Fruit fly (Drosophila melanogaster): ENCODE results near the gene Sec16.

Gene Sec16

dm6 chrX:12582984-12583869, 12.6 kb upstream of the Sec16 start, which contains the start of gene Pits (continued):
- TF ChIP-seq Six4 (GFP tag; optimal IDR thresholded peaks at IDR 0.05) = no peak
- peak; percentile 85 for TF ChIP-seq abd-A (tag; optimal IDR thresholded peaks at IDR 0.05)
- TF ChIP-seq sd (tag; optimal IDR thresholded peaks at IDR 0.05) = peak; percentile 89
- no peak for TF ChIP-seq CG12236 (GFP tag; optimal IDR thresholded peaks at IDR 0.05)
- peak; percentile 5 for TF ChIP-seq twi (tag; optimal IDR thresholded peaks at IDR 0.05)
- TF ChIP-seq CG4854 (GFP tag; optimal IDR thresholded peaks at IDR 0.05) = no peak
- peak; percentile 17 for TF ChIP-seq CG10979 (tag; optimal IDR thresholded peaks at IDR 0.05)
- TF ChIP-seq CG42726 (GFP tag; IDR thresholded peaks at IDR 0.05; ENCODE audit: partially characterized antibody) = peak; percentile 80
- peak; percentile 65 for TF ChIP-seq her (GFP tag; optimal IDR thresholded peaks at IDR 0.05)
- TF ChIP-seq Dip3 (GFP tag; optimal IDR thresholded peaks at IDR 0.05) = no peak
- peak; percentile 97 for TF ChIP-seq CG10431 (GFP tag; optimal IDR thresholded peaks at IDR 0.05)
- TF ChIP-seq CG13123 (GFP tag; optimal IDR thresholded peaks at IDR 0.05) = no peak
- peak; percentile 39 for TF ChIP-seq CG15479 (GFP tag; optimal IDR thresholded peaks at IDR 0.05)
- TF ChIP-seq CG16813 (GFP tag; IDR thresholded peaks at IDR 0.05; ENCODE audit: partially characterized antibody) = peak; percentile 34; the same call in 1 of the 3 replicates
- TF ChIP-seq eyg (GFP tag; optimal IDR thresholded peaks at IDR 0.05) = no peak
- peak; percentile 69; the same call in 1 of the 2 replicates for TF ChIP-seq rib (GFP tag; IDR thresholded peaks at IDR 0.05)
- no peak for TF ChIP-seq CG8478 (optimal IDR thresholded peaks at IDR 0.05)
- no peak for TF ChIP-seq CG2129 (GFP tag; IDR thresholded peaks at IDR 0.05; ENCODE audit: partially characterized antibody)
- TF ChIP-seq CG1603 (tag; optimal IDR thresholded peaks at IDR 0.05) = peak; percentile 78
- TF ChIP-seq CTCF (GFP tag; optimal IDR thresholded peaks at IDR 0.05) = peak; percentile 65
- peak; percentile 92 for TF ChIP-seq pita (GFP tag; optimal IDR thresholded peaks at IDR 0.05)
- peak; percentile 45 for TF ChIP-seq CG1602 (GFP tag; optimal IDR thresholded peaks at IDR 0.05)
- peak; percentile 34 for TF ChIP-seq trem (tag; optimal IDR thresholded peaks at IDR 0.05)
- 0 out of 2 replicates have a peak, but pooled peaks have one; percentile 10 for TF ChIP-seq CG11696 (GFP tag; IDR thresholded peaks at IDR 0.05)
- TF ChIP-seq Lim3 (GFP tag; IDR thresholded peaks at IDR 0.05) = no peak
- no peak for TF ChIP-seq Dfd (GFP tag; optimal IDR thresholded peaks at IDR 0.05)
- TF ChIP-seq Sox102F (GFP tag; optimal IDR thresholded peaks at IDR 0.05) = peak; percentile 15
- TF ChIP-seq CG15073 (GFP tag; optimal IDR thresholded peaks at IDR 0.05) = no peak
- TF ChIP-seq CG8924 (tag; optimal IDR thresholded peaks at IDR 0.05) = peak; percentile 74
- peak; percentile 83 for TF ChIP-seq ash1 (GFP tag; optimal IDR thresholded peaks at IDR 0.05)
- TF ChIP-seq croc (GFP tag; conservative IDR thresholded peaks at IDR 0.05) = no peak
- peak; percentile 37 for TF ChIP-seq slou (GFP tag; optimal IDR thresholded peaks at IDR 0.05)
- peak; percentile 55; the same call in 2 of the 3 replicates for TF ChIP-seq dysf (GFP tag; IDR thresholded peaks at IDR 0.05)
- TF ChIP-seq Dbx (GFP tag; IDR thresholded peaks at IDR 0.05) = peak; percentile 38
- peak; percentile 38 for TF ChIP-seq wek (GFP tag; optimal IDR thresholded peaks at IDR 0.05)
- peak; percentile 47; the same call in 2 of the 3 replicates for TF ChIP-seq zfh1 (GFP tag; IDR thresholded peaks at IDR 0.05)
- peak; percentile 40 for TF ChIP-seq CG2712 (tag; optimal IDR thresholded peaks at IDR 0.05)
- peak; percentile 17 for TF ChIP-seq tin (GFP tag; optimal IDR thresholded peaks at IDR 0.05)
- peak; percentile 33 for TF ChIP-seq CG12744 (GFP tag; optimal IDR thresholded peaks at IDR 0.05)
- peak; percentile 89 for TF ChIP-seq CG12769 (tag; optimal IDR thresholded peaks at IDR 0.05)
- peak; percentile 84 for TF ChIP-seq CG13624 (GFP tag; optimal IDR thresholded peaks at IDR 0.05)
- peak; percentile 55 for TF ChIP-seq CG8290 (GFP tag; optimal IDR thresholded peaks at IDR 0.05)
- peak in 1 of 2 experiments; percentile 84 for TF ChIP-seq CG8290 (tag; optimal IDR thresholded peaks at IDR 0.05)
- TF ChIP-seq CG17912 (GFP tag; optimal IDR thresholded peaks at IDR 0.05) = peak; percentile 68
- peak; percentile 71; the same call in 2 of the 3 replicates for TF ChIP-seq CG6175 (GFP tag; IDR thresholded peaks at IDR 0.05)
- TF ChIP-seq CG8765 (GFP tag; IDR thresholded peaks at IDR 0.05) = no peak
- TF ChIP-seq gce (GFP tag; IDR thresholded peaks at IDR 0.05) = peak; percentile 52; the same call in 2 of the 3 replicates
- TF ChIP-seq NfI (GFP tag; optimal IDR thresholded peaks at IDR 0.05) = no peak
- no peak for TF ChIP-seq emc (GFP tag; optimal IDR thresholded peaks at IDR 0.05)
- peak; percentile 99 for TF ChIP-seq gfzf (GFP tag; optimal IDR thresholded peaks at IDR 0.05)
